Fruit fly (Drosophila melanogaster): Measurements from ENCODE around the gene Rrp40.

Gene Rrp40

DNA sequence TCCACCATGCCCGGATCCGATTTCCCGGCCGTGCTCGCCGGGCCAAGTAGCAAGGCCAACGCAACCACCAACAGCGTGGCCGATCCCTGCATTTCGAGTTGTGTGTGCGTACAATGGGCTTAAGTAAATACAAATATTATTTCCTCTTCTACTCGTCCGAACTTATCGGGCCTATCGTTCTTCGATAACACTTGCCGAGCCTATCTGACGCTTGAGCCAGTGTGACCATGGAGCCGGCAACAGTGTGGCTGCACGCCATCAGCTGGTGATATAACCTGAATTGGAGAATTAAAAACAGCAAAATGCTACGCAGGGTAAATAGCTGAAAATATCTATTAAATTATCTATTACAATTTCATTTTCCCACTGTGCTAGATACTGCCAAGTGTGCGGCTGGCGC, 18.3 kb upstream of the Rrp40 start, which contains the start of the genes CG17660 and mRpL48 (continued):
- TF ChIP-seq Scr (GFP tag; IDR thresholded peaks at IDR 0.05; ENCODE audit: partially characterized antibody) (peak; percentile 66), hb (GFP tag; IDR thresholded peaks at IDR 0.05; ENCODE audit: partially characterized antibody) (no peak), CG12155 (GFP tag; optimal IDR thresholded peaks at IDR 0.05) (peak; percentile 49), CG16813 (GFP tag; IDR thresholded peaks at IDR 0.05; ENCODE audit: partially characterized antibody) (peak; percentile 70), tx (GFP tag; optimal IDR thresholded peaks at IDR 0.05) (no peak), CG10462 (GFP tag; optimal IDR thresholded peaks at IDR 0.05) (no peak), CG5953 (GFP tag; IDR thresholded peaks at IDR 0.05) (no peak), CHES-1-like (GFP tag; optimal IDR thresholded peaks at IDR 0.05) (peak; percentile 64), bbx (GFP tag; IDR thresholded peaks at IDR 0.05; ENCODE audit: partially characterized antibody) (peak; percentile 87), CG4707 (GFP tag; optimal IDR thresholded peaks at IDR 0.05) (peak; percentile 61), Ets65A (GFP tag) (peak; percentile 45), cad (GFP tag; optimal IDR thresholded peaks at IDR 0.05) (no peak), Trl (optimal IDR thresholded peaks at IDR 0.05) (no peak), Trl (GFP tag; optimal IDR thresholded peaks at IDR 0.05) (peak; percentile 25), GATAe (GFP tag; conservative IDR thresholded peaks at IDR 0.05) (no peak), exex (tag; optimal IDR thresholded peaks at IDR 0.05) (peak; percentile 10), CG6791 (GFP tag; IDR thresholded peaks at IDR 0.05; ENCODE audit: partially characterized antibody) (peak; percentile 84), CG32767 (GFP tag; IDR thresholded peaks at IDR 0.05) (0 out of 2 replicates have a peak, but pooled peaks have one; percentile 14), CG13624 (GFP tag; optimal IDR thresholded peaks at IDR 0.05) (peak; percentile 25), stc (GFP tag; IDR thresholded peaks at IDR 0.05) (peak; percentile 19; the same call in 1 of the 2 replicates), al (GFP tag; IDR thresholded peaks at IDR 0.05) (no peak), CG34376 (GFP tag; optimal IDR thresholded peaks at IDR 0.05) (peak; percentile 33), esg (GFP tag; conservative IDR thresholded peaks at IDR 0.05) (no peak), CG9437 (GFP tag; optimal IDR thresholded peaks at IDR 0.05) (peak; percentile 32), CG13287 (GFP tag; IDR thresholded peaks at IDR 0.05; ENCODE audit: partially characterized antibody) (peak; percentile 77), MBD-R2 (GFP tag; IDR thresholded peaks at IDR 0.05) (peak; percentile 98), B-H2 (GFP tag; optimal IDR thresholded peaks at IDR 0.05) (peak; percentile 39), tio (GFP tag; optimal IDR thresholded peaks at IDR 0.05) (no peak), CG3838 (GFP tag; optimal IDR thresholded peaks at IDR 0.05) (no peak), H2.0 (GFP tag; IDR thresholded peaks at IDR 0.05) (no peak), Dip3 (GFP tag; optimal IDR thresholded peaks at IDR 0.05) (peak; percentile 15), CG4617 (GFP tag; optimal IDR thresholded peaks at IDR 0.05; ENCODE audit: borderline replicate concordance) (peak; percentile 89), Sry-δ (GFP tag; optimal IDR thresholded peaks at IDR 0.05) (peak; percentile 73), pzg (GFP tag; optimal IDR thresholded peaks at IDR 0.05) (peak; percentile 92), CG34224 (GFP tag; IDR thresholded peaks at IDR 0.05; ENCODE audit: partially characterized antibody) (peak; percentile 73), sna (GFP tag; IDR thresholded peaks at IDR 0.05; ENCODE audit: partially characterized antibody) (peak; percentile 62; the same call in 1 of the 2 replicates), Sin3A (optimal IDR thresholded peaks at IDR 0.05) (peak; percentile 65), CG9932 (GFP tag; IDR thresholded peaks at IDR 0.05) (peak; percentile 25; the same call in 1 of the 2 replicates), Doc3 (GFP tag; IDR thresholded peaks at IDR 0.05; ENCODE audit: partially characterized antibody) (peak; percentile 24; the same call in 1 of the 3 replicates), Pdp1 (GFP tag; optimal IDR thresholded peaks at IDR 0.05) (peak in 1 of 2 experiments; percentile 100), CG14710 (tag; optimal IDR thresholded peaks at IDR 0.05) (peak; percentile 65), ara (GFP tag; IDR thresholded peaks at IDR 0.05) (no peak), wor (GFP tag; IDR thresholded peaks at IDR 0.05) (no peak), CG10209 (GFP tag; optimal IDR thresholded peaks at IDR 0.05) (peak; percentile 22), disco-r (GFP tag; optimal IDR thresholded peaks at IDR 0.05) (peak; percentile 7), Lhr (GFP tag; optimal IDR thresholded peaks at IDR 0.05) (peak; percentile 22), CrebB (tag; optimal IDR thresholded peaks at IDR 0.05) (peak; percentile 28), CG17385 (GFP tag; optimal IDR thresholded peaks at IDR 0.05) (peak; percentile 56), sug (tag; optimal IDR thresholded peaks at IDR 0.05) (peak; percentile 48), bsh (GFP tag; optimal IDR thresholded peaks at IDR 0.05) (peak in 1 of 2 experiments; percentile 13)

Data from whole organism, embryonic.